Worm (Caenorhabditis elegans) whole organism, L1 larva: ENCODE data around the gene osta-3.

Source experiments
- C04F5.9 ChIP-seq: sonication (generic microtip); optimal IDR thresholded peaks from 2 replicates; lab custom pipeline; 2016; ENCODE audit warnings: missing genetic modification characterization, missing compliant biosample characterization
- C16A3.4 ChIP-seq: fragments of 150-350 bp; optimal IDR thresholded peaks from 2 replicates; lab custom pipeline; 2014; ENCODE audit warnings: missing biosample characterization, missing genetic modification characterization
- F16B12.6 ChIP-seq: fragments of 150-350 bp; optimal IDR thresholded peaks from 2 replicates; lab custom pipeline; 2014; ENCODE audit warnings: missing biosample characterization, missing genetic modification characterization
- aly-2 ChIP-seq: fragments of 150-350 bp; optimal IDR thresholded peaks from 2 replicates; lab custom pipeline; 2014; ENCODE audit warnings: missing biosample characterization, missing genetic modification characterization
- ama-1 ChIP-seq: fragments of 150-350 bp; optimal IDR thresholded peaks from 2 replicates; lab custom pipeline; 2014
- blmp-1 ChIP-seq: fragments of 150-350 bp; optimal IDR thresholded peaks from 2 replicates; lab custom pipeline; 2014; ENCODE audit warnings: missing biosample characterization, missing genetic modification characterization
- ceh-63 ChIP-seq: fragments of 200-800 bp; sonication (Bioruptor generic); optimal IDR thresholded peaks from 2 replicates; lab custom pipeline; 2018; ENCODE audit warnings: mild to moderate bottlenecking, missing genetic modification characterization, missing compliant biosample characterization
- ceh-8 ChIP-seq: fragments of 200-800 bp; sonication (Bioruptor generic); optimal IDR thresholded peaks from 2 replicates; lab custom pipeline; 2018; ENCODE audit warnings: mild to moderate bottlenecking, missing genetic modification characterization, moderate library complexity, missing compliant biosample characterization
- ceh-82 ChIP-seq, 3 experiments: fragments of 150-350 bp in 1 of 3; sonication (generic microtip) in 2 of 3; optimal IDR thresholded peaks; 2 replicates each; lab custom pipeline; 2014 to 2017; ENCODE audit warnings: missing biosample characterization in 3 of 3, missing genetic modification characterization in 3 of 3
- ceh-90 ChIP-seq: sonication (generic microtip); optimal IDR thresholded peaks from 2 replicates; lab custom pipeline; 2016; ENCODE audit warnings: missing genetic modification characterization, missing compliant biosample characterization
- dpl-1 ChIP-seq, 3 experiments: fragments of 150-350 bp in 2 of 3; sonication (generic microtip) in 1 of 3; optimal IDR thresholded peaks; 2 replicates each; lab custom pipeline; 2014 to 2017; ENCODE audit warnings: missing biosample characterization in 3 of 3, missing genetic modification characterization in 3 of 3, missing genetic modification reagents in 3 of 3
- efl-3 ChIP-seq: fragments of 200-800 bp; sonication (Bioruptor generic); optimal IDR thresholded peaks from 2 replicates; lab custom pipeline; 2018; ENCODE audit warnings: mild to moderate bottlenecking, missing genetic modification characterization, missing compliant biosample characterization
- egl-13 ChIP-seq: sonication (generic microtip); optimal IDR thresholded peaks from 2 replicates; lab custom pipeline; 2016; ENCODE audit warnings: missing genotype, missing genetic modification reagents, missing genetic modification characterization, missing compliant biosample characterization
- elt-2 ChIP-seq: sonication (generic microtip); optimal IDR thresholded peaks from 2 replicates; lab custom pipeline; 2016; ENCODE audit warnings: missing genetic modification characterization, mild to moderate bottlenecking, inconsistent platforms, missing compliant biosample characterization, missing genetic modification reagents
- fkh-10 ChIP-seq: sonication (generic microtip); optimal IDR thresholded peaks from 2 replicates; lab custom pipeline; 2017; ENCODE audit warnings: missing biosample characterization, missing genetic modification reagents, missing genetic modification characterization
- fkh-4 ChIP-seq: sonication (generic microtip); optimal IDR thresholded peaks from 2 replicates; lab custom pipeline; 2016; ENCODE audit warnings: missing compliant biosample characterization, missing genetic modification characterization, borderline replicate concordance
- fkh-8 ChIP-seq: sonication (generic microtip); optimal IDR thresholded peaks from 2 replicates; lab custom pipeline; 2016; ENCODE audit warnings: mild to moderate bottlenecking, missing genetic modification characterization, missing compliant biosample characterization
- irx-1 ChIP-seq: sonication (generic microtip); optimal IDR thresholded peaks from 2 replicates; lab custom pipeline; 2016; ENCODE audit warnings: missing genetic modification characterization, missing compliant biosample characterization
- jun-1 ChIP-seq: fragments of 150-350 bp; optimal IDR thresholded peaks from 2 replicates; lab custom pipeline; 2014; ENCODE audit warnings: missing biosample characterization, missing genetic modification reagents, missing genetic modification characterization
- lin-13 ChIP-seq: fragments of 150-350 bp; optimal IDR thresholded peaks from 2 replicates; lab custom pipeline; 2014; ENCODE audit warnings: missing biosample characterization, missing genetic modification reagents, missing genetic modification characterization
- lin-15B ChIP-seq: fragments of 150-350 bp; sonication (generic microtip); optimal IDR thresholded peaks from 3 replicates; lab custom pipeline; 2014; ENCODE audit warnings: missing biosample characterization, missing genetic modification characterization
- lin-35 ChIP-seq, 2 experiments: fragments of 150-350 bp; optimal IDR thresholded peaks; 2 replicates each; lab custom pipeline; 2014; ENCODE audit warnings: missing biosample characterization in 2 of 2, missing genetic modification characterization in 2 of 2, missing genetic modification reagents in 2 of 2
- lin-39 ChIP-seq: fragments of 150-350 bp; optimal IDR thresholded peaks from 2 replicates; lab custom pipeline; 2014; ENCODE audit warnings: missing biosample characterization, missing genetic modification reagents, missing genetic modification characterization
- lir-3 ChIP-seq: sonication (generic microtip); optimal IDR thresholded peaks from 2 replicates; lab custom pipeline; 2016; ENCODE audit warnings: mild to moderate bottlenecking, missing genetic modification characterization, moderate library complexity, missing compliant biosample characterization; ENCODE audit not compliant: poor library complexity
- mab-9 ChIP-seq: fragments of 200-800 bp; sonication (Bioruptor generic); IDR thresholded peaks from 2 replicates; pipeline ENCODE4 v1.3.6; 2022; ENCODE audit warnings: missing genetic modification reagents, missing genetic modification characterization, missing compliant biosample characterization
- mdl-1 ChIP-seq, 2 experiments: fragments of 150-350 bp; optimal IDR thresholded peaks; 2 replicates each; lab custom pipeline; 2014 to 2017; ENCODE audit warnings: missing biosample characterization in 2 of 2, missing genetic modification characterization in 2 of 2, inconsistent platforms in 1 of 2
- mep-1 ChIP-seq: fragments of 150-350 bp; optimal IDR thresholded peaks from 2 replicates; lab custom pipeline; 2014; ENCODE audit warnings: missing biosample characterization, missing genetic modification characterization
- nhr-11 ChIP-seq: fragments of 150-350 bp; optimal IDR thresholded peaks from 2 replicates; lab custom pipeline; 2014; ENCODE audit warnings: missing biosample characterization, missing genetic modification characterization
- nhr-20 ChIP-seq: sonication (generic microtip); optimal IDR thresholded peaks from 2 replicates; lab custom pipeline; 2016; ENCODE audit warnings: mild to moderate bottlenecking, missing genetic modification characterization, missing compliant biosample characterization
- nhr-237 ChIP-seq: fragments of 150-350 bp; optimal IDR thresholded peaks from 2 replicates; lab custom pipeline; 2014; ENCODE audit warnings: missing biosample characterization, missing genetic modification characterization
- nhr-47 ChIP-seq: sonication (generic microtip); optimal IDR thresholded peaks from 2 replicates; lab custom pipeline; 2016; ENCODE audit warnings: mild to moderate bottlenecking, missing genetic modification characterization, moderate library complexity, missing compliant biosample characterization
- nhr-71 ChIP-seq: sonication (generic microtip); optimal IDR thresholded peaks from 2 replicates; lab custom pipeline; 2016; ENCODE audit warnings: mild to moderate bottlenecking, missing genetic modification characterization, moderate library complexity, missing compliant biosample characterization
- nhr-76 ChIP-seq: sonication (generic microtip); optimal IDR thresholded peaks from 2 replicates; lab custom pipeline; 2017; ENCODE audit warnings: missing biosample characterization, missing genetic modification characterization
- nhr-84 ChIP-seq: sonication (generic microtip); optimal IDR thresholded peaks from 2 replicates; lab custom pipeline; 2017; ENCODE audit warnings: missing biosample characterization, missing genetic modification characterization
- nhr-85 ChIP-seq: sonication (generic microtip); peaks from one replicate; lab custom pipeline; 2016; ENCODE audit warnings: missing genetic modification characterization, inconsistent platforms, missing compliant biosample characterization
- nhr-90 ChIP-seq: sonication (generic microtip); optimal IDR thresholded peaks from 2 replicates; lab custom pipeline; 2016; ENCODE audit warnings: mild to moderate bottlenecking, missing genetic modification characterization, missing compliant biosample characterization; ENCODE audit not compliant: poor library complexity
- pqm-1 ChIP-seq: sonication (generic microtip); optimal IDR thresholded peaks from 3 replicates; lab custom pipeline; 2017; ENCODE audit warnings: missing biosample characterization, missing genetic modification characterization
- rnt-1 ChIP-seq: sonication (generic microtip); optimal IDR thresholded peaks from 2 replicates; lab custom pipeline; 2016; ENCODE audit warnings: mild to moderate bottlenecking, missing genetic modification characterization, moderate library complexity, missing compliant biosample characterization
- skn-1 ChIP-seq: fragments of 150-350 bp; optimal IDR thresholded peaks from 2 replicates; lab custom pipeline; 2014; ENCODE audit warnings: missing biosample characterization, missing genetic modification characterization
- snpc-4 ChIP-seq: fragments of 150-350 bp; optimal IDR thresholded peaks from 2 replicates; lab custom pipeline; 2014; ENCODE audit warnings: missing biosample characterization, missing genetic modification characterization
- snu-23 ChIP-seq: sonication (generic microtip); optimal IDR thresholded peaks from 2 replicates; lab custom pipeline; 2016; ENCODE audit warnings: missing genetic modification characterization, missing compliant biosample characterization
- sptf-1 ChIP-seq: fragments of 150-350 bp; optimal IDR thresholded peaks from 2 replicates; lab custom pipeline; 2014; ENCODE audit warnings: missing biosample characterization, missing genetic modification characterization
- sup-37 ChIP-seq: fragments of 200-800 bp; sonication (Bioruptor generic); optimal IDR thresholded peaks from 2 replicates; lab custom pipeline; 2018; ENCODE audit warnings: mild to moderate bottlenecking, missing genetic modification characterization, missing compliant biosample characterization
- swsn-7 ChIP-seq: sonication (generic microtip); optimal IDR thresholded peaks from 2 replicates; lab custom pipeline; 2016; ENCODE audit warnings: missing genetic modification characterization, missing compliant biosample characterization
- tbx-2 ChIP-seq: sonication (generic microtip); optimal IDR thresholded peaks from 2 replicates; lab custom pipeline; 2016; ENCODE audit warnings: missing genetic modification characterization, missing compliant biosample characterization
- unc-130 ChIP-seq: fragments of 150-350 bp; optimal IDR thresholded peaks from 2 replicates; lab custom pipeline; 2017; ENCODE audit warnings: missing biosample characterization, missing genetic modification characterization, inconsistent platforms
- unc-98 ChIP-seq: fragments of 200-800 bp; sonication (Bioruptor generic); IDR thresholded peaks from 2 replicates; pipeline ENCODE4 v1.3.6; 2022; ENCODE audit warnings: missing genetic modification characterization, missing compliant biosample characterization
- vab-15 ChIP-seq: sonication (generic microtip); optimal IDR thresholded peaks from 2 replicates; lab custom pipeline; 2017; ENCODE audit warnings: missing genotype, mild to moderate bottlenecking, missing genetic modification characterization, missing compliant biosample characterization
- xbp-1 ChIP-seq: sonication (generic microtip); optimal IDR thresholded peaks from 2 replicates; lab custom pipeline; 2016; ENCODE audit warnings: missing genetic modification characterization, missing compliant biosample characterization
- zag-1 ChIP-seq: fragments of 150-350 bp; optimal IDR thresholded peaks from 2 replicates; lab custom pipeline; 2014; ENCODE audit warnings: missing biosample characterization, missing genetic modification characterization
- ztf-11 ChIP-seq, 2 experiments: sonication (generic microtip); optimal IDR thresholded peaks; 2 replicates each; lab custom pipeline; 2016 to 2017; ENCODE audit warnings: missing genetic modification characterization in 2 of 2, missing biosample characterization in 1 of 2, missing compliant biosample characterization in 1 of 2
- ztf-4 ChIP-seq: fragments of 150-350 bp; optimal IDR thresholded peaks from 2 replicates; lab custom pipeline; 2014; ENCODE audit warnings: missing biosample characterization, missing genetic modification characterization

osta-3 gene

ce11 chrII:14822419-14822818, 10.1 kb downstream of the osta-3 start (continued):
- TF ChIP-seq snpc-4 (tag; lab: Kevin White, UChicago) (peak; percentile 41), nhr-84 (tag; lab: Kevin White, UChicago) (no peak), zag-1 (tag; lab: Kevin White, UChicago) (no peak), sup-37 (peak; percentile 35), C04F5.9 (tag; lab: Kevin White, UChicago) (peak; percentile 20), lin-15B (tag; lab: Kevin White, UChicago) (no peak), ztf-11 (tag; optimal IDR thresholded peaks at IDR 0.05; lab: Kevin White, UChicago) (no peak), ceh-82 (tag; optimal IDR thresholded peaks at IDR 0.05; lab: Kevin White, UChicago) (peak; percentile 3 to 40 (median 6)), ceh-90 (tag; lab: Kevin White, UChicago) (no peak), jun-1 (tag; lab: Kevin White, UChicago) (peak; percentile 71), lin-35 (GFP tag; optimal IDR thresholded peaks at IDR 0.05; lab: Kevin White, UChicago) (peak; percentile 56 to 88), vab-15 (tag; lab: Kevin White, UChicago) (peak; percentile 38), tbx-2 (tag; lab: Kevin White, UChicago) (peak; percentile 78), C16A3.4 (tag; lab: Kevin White, UChicago) (peak; percentile 62), ama-1 (lab: Kevin White, UChicago) (no peak), sptf-1 (tag; lab: Kevin White, UChicago) (no peak), swsn-7 (peak; percentile 69), ceh-8 (GFP tag; lab: Kevin White, UChicago) (no peak), fkh-8 (tag; lab: Kevin White, UChicago) (no peak), pqm-1 (no peak), unc-98 (GFP tag; lab: Robert Waterston, UW) (no peak), nhr-20 (peak; percentile 96), ztf-4 (tag; lab: Kevin White, UChicago) (peak; percentile 47), nhr-90 (tag; lab: Kevin White, UChicago) (peak; percentile 93), egl-13 (tag; lab: Kevin White, UChicago) (no peak), nhr-11 (tag; lab: Kevin White, UChicago) (peak; percentile 1), unc-130 (tag; lab: Kevin White, UChicago) (no peak), F16B12.6 (no peak), ceh-63 (GFP tag; lab: Kevin White, UChicago) (no peak), nhr-76 (tag; lab: Kevin White, UChicago) (no peak), skn-1 (peak; percentile 53), elt-2 (peak; percentile 74), nhr-85 (tag; lab: Kevin White, UChicago) (peak; percentile 95), irx-1 (tag; lab: Kevin White, UChicago) (peak; percentile 57), mab-9 (GFP tag; lab: Robert Waterston, UW) (no peak), lin-39 (tag; lab: Kevin White, UChicago) (no peak), fkh-4 (tag; lab: Kevin White, UChicago) (peak; percentile 23), rnt-1 (peak; percentile 54), nhr-47 (tag; lab: Kevin White, UChicago) (peak; percentile 67), aly-2 (tag; lab: Kevin White, UChicago) (no peak), nhr-71 (tag; lab: Kevin White, UChicago) (peak; percentile 86), efl-3 (GFP tag; lab: Kevin White, UChicago) (no peak), blmp-1 (tag; lab: Kevin White, UChicago) (peak; percentile 84), dpl-1 (GFP tag; optimal IDR thresholded peaks at IDR 0.05; lab: Kevin White, UChicago) (peak; percentile 43 to 64 (median 46)), mep-1 (peak; percentile 73), snu-23 (GFP tag; lab: Kevin White, UChicago) (peak; percentile 87), xbp-1 (tag; lab: Kevin White, UChicago) (peak; percentile 58), fkh-10 (GFP tag; lab: Kevin White, UChicago) (no peak), lin-13 (peak; percentile 61), lir-3 (tag; lab: Kevin White, UChicago) (peak; percentile 73), nhr-237 (tag; lab: Kevin White, UChicago) (peak; percentile 43), mdl-1 (tag; optimal IDR thresholded peaks at IDR 0.05; lab: Kevin White, UChicago) (peak in 1 of 2 experiments; percentile 80)
